Worm (Caenorhabditis elegans): ENCODE measurements around the gene F53C3.4.

ce11 chrII:3879945-3880344 lies 21.3 kb upstream of the F53C3.4 start, which contains the start of gene nhr-166:
- TF ChIP-seq aly-1 (tag; optimal IDR thresholded peaks at IDR 0.05) = no peak
- TF ChIP-seq hmbx-1 (tag; optimal IDR thresholded peaks at IDR 0.05) = no peak
- TF ChIP-seq pes-1 (GFP tag; IDR thresholded peaks at IDR 0.05) = no peak
- no peak for TF ChIP-seq ama-1 (optimal IDR thresholded peaks at IDR 0.05)
- no peak for TF ChIP-seq hnd-1 (tag; optimal IDR thresholded peaks at IDR 0.05)
- TF ChIP-seq F13C5.2 (tag; optimal IDR thresholded peaks at IDR 0.05) = no peak
- no peak for TF ChIP-seq ets-7 (tag; optimal IDR thresholded peaks at IDR 0.05)
- TF ChIP-seq tbx-37 (GFP tag; conservative IDR thresholded peaks at IDR 0.05) = no peak
- TF ChIP-seq hmg-4 (GFP tag; optimal IDR thresholded peaks at IDR 0.05) = no peak
- no peak for TF ChIP-seq tbx-11 (GFP tag; IDR thresholded peaks at IDR 0.05)
- no peak for TF ChIP-seq ceh-36 (tag; optimal IDR thresholded peaks at IDR 0.05)
- TF ChIP-seq sea-1 (GFP tag; conservative IDR thresholded peaks at IDR 0.05) = no peak
- no peak for TF ChIP-seq B0310.2 (tag; optimal IDR thresholded peaks at IDR 0.05)
- TF ChIP-seq tra-4 (tag; optimal IDR thresholded peaks at IDR 0.05) = no peak

All from whole organism, early embryonic.